Fruit fly (Drosophila melanogaster): Measurements from ENCODE around the gene Yod1.
A peak's percentile ranks its signal among the peaks of the same experiment; 100 is the strongest.

dm6 chr3L:5133704-5134430, at the start of gene Yod1:
- TF ChIP-seq Sox102F (GFP tag; optimal IDR thresholded peaks at IDR 0.05), result no peak
- TF ChIP-seq pdm3 (GFP tag; optimal IDR thresholded peaks at IDR 0.05), result no peak
- peak; percentile 32 for TF ChIP-seq dsx (GFP tag; optimal IDR thresholded peaks at IDR 0.05; ENCODE audit: poor library complexity, severe bottlenecking)
- TF ChIP-seq Hr39 (GFP tag; optimal IDR thresholded peaks at IDR 0.05), result no peak
- TF ChIP-seq CG6808 (GFP tag; optimal IDR thresholded peaks at IDR 0.05), result no peak
- no peak for TF ChIP-seq CG11902 (GFP tag; optimal IDR thresholded peaks at IDR 0.05)
- no peak for TF ChIP-seq acj6 (GFP tag; optimal IDR thresholded peaks at IDR 0.05)
- no peak for TF ChIP-seq CG6854 (GFP tag; optimal IDR thresholded peaks at IDR 0.05)
- TF ChIP-seq spab (GFP tag; optimal IDR thresholded peaks at IDR 0.05), result no peak
- TF ChIP-seq CG16779 (tag; optimal IDR thresholded peaks at IDR 0.05), result no peak
